Fruit fly (Drosophila melanogaster) whole organism, embryonic: Measurements from ENCODE around the gene Snx27.

ENCODE experiments used
- CG10366 ChIP-seq: fragments of 200-800 bp; sonication (Bioruptor generic); IDR thresholded peaks from 2 replicates; pipeline ENCODE4 v1.3.6; 2022; ENCODE audit warnings: missing biosample characterization, missing genetic modification characterization
- CG11093 ChIP-seq: fragments of 200-800 bp; sonication (Bioruptor generic); IDR thresholded peaks from 3 replicates; pipeline ENCODE4 v1.3.6; 2022; ENCODE audit warnings: missing biosample characterization, missing genetic modification characterization
- CG12071 ChIP-seq: fragments of 200-800 bp; sonication (Bioruptor generic); optimal IDR thresholded peaks from 3 replicates; lab custom pipeline; 2018; ENCODE audit warnings: missing biosample characterization, mild to moderate bottlenecking, missing genetic modification characterization
- CG12155 ChIP-seq: fragments of 200-800 bp; sonication (Bioruptor generic); optimal IDR thresholded peaks from 3 replicates; lab custom pipeline; 2016; ENCODE audit warnings: missing biosample characterization, missing genetic modification characterization
- CG12744 ChIP-seq: fragments of 200-800 bp; sonication (Bioruptor generic); optimal IDR thresholded peaks from 2 replicates; lab custom pipeline; 2016; ENCODE audit warnings: missing biosample characterization, missing genetic modification characterization
- CG14441 ChIP-seq: fragments of 200-800 bp; sonication (Bioruptor generic); IDR thresholded peaks from 2 replicates; pipeline ENCODE4 v1.3.6; 2022; ENCODE audit warnings: missing biosample characterization, missing genetic modification characterization
- CG15696 ChIP-seq: fragments of 200-800 bp; sonication (Bioruptor generic); optimal IDR thresholded peaks from 2 replicates; lab custom pipeline; 2019; ENCODE audit warnings: missing biosample characterization, mild to moderate bottlenecking, missing genetic modification characterization, moderate library complexity
- CG1647 ChIP-seq: fragments of 200-800 bp; sonication (Bioruptor generic); optimal IDR thresholded peaks from 3 replicates; lab custom pipeline; 2016; ENCODE audit warnings: missing biosample characterization, missing genetic modification characterization
- CG17361 ChIP-seq: fragments of 200-800 bp; sonication (Bioruptor generic); IDR thresholded peaks from 3 replicates; pipeline ENCODE4 v1.3.6; 2022; ENCODE audit warnings: missing biosample characterization, missing genetic modification characterization
- CG17385 ChIP-seq: fragments of 200-800 bp; sonication (Bioruptor generic); optimal IDR thresholded peaks from 3 replicates; lab custom pipeline; 2018; ENCODE audit warnings: missing biosample characterization, mild to moderate bottlenecking, missing genetic modification characterization
- CG18619 ChIP-seq: fragments of 200-800 bp; sonication (Bioruptor generic); optimal IDR thresholded peaks from 3 replicates; lab custom pipeline; 2017; ENCODE audit warnings: missing biosample characterization, mild to moderate bottlenecking, missing genetic modification characterization
- CG30403 ChIP-seq: fragments of 200-800 bp; sonication (Bioruptor generic); optimal IDR thresholded peaks from 3 replicates; lab custom pipeline; 2016; ENCODE audit warnings: missing biosample characterization, missing genetic modification characterization
- CG32532 ChIP-seq: fragments of 200-800 bp; sonication (Bioruptor generic); IDR thresholded peaks from 2 replicates; pipeline ENCODE4 v1.3.6; 2022; ENCODE audit warnings: missing biosample characterization, missing genetic modification characterization
- CG32772 ChIP-seq: fragments of 200-800 bp; sonication (Bioruptor generic); IDR thresholded peaks from 2 replicates; pipeline ENCODE4 v1.3.6; 2022; ENCODE audit warnings: missing biosample characterization, missing genetic modification characterization
- CG33213 ChIP-seq: fragments of 200-800 bp; sonication (Bioruptor generic); optimal IDR thresholded peaks from 3 replicates; lab custom pipeline; 2016; ENCODE audit warnings: missing biosample characterization, missing genetic modification characterization
- CG34376 ChIP-seq: fragments of 200-800 bp; sonication (Bioruptor generic); optimal IDR thresholded peaks from 2 replicates; lab custom pipeline; 2018; ENCODE audit warnings: missing biosample characterization, mild to moderate bottlenecking, missing genetic modification characterization
- CG34422 ChIP-seq: fragments of 200-800 bp; sonication (Bioruptor generic); IDR thresholded peaks from 3 replicates; pipeline ENCODE4 v1.3.6; 2022; ENCODE audit warnings: missing biosample characterization, missing genetic modification characterization
- CG42726 ChIP-seq: fragments of 200-800 bp; sonication (Bioruptor generic); IDR thresholded peaks from 2 replicates; pipeline ENCODE4 v1.3.6; 2022; ENCODE audit warnings: missing biosample characterization, missing genetic modification characterization; ENCODE audit not compliant: partially characterized antibody
- Dad ChIP-seq: fragments of 200-800 bp; sonication (Bioruptor generic); optimal IDR thresholded peaks from 3 replicates; lab custom pipeline; 2016; ENCODE audit warnings: missing biosample characterization, missing genetic modification characterization
- Deaf1 ChIP-seq: fragments of 200-800 bp; optimal IDR thresholded peaks from 3 replicates; lab custom pipeline; 2019; ENCODE audit warnings: missing biosample characterization, mild to moderate bottlenecking, missing genetic modification characterization, moderate library complexity
- Dfd ChIP-seq, 2 experiments: fragments of >200 bp; optimal IDR thresholded peaks; 2 replicates each; lab custom pipeline; 2017; ENCODE audit warnings: missing biosample characterization in 2 of 2, missing genetic modification characterization in 2 of 2
- Doc3 ChIP-seq: fragments of 200-800 bp; sonication (Bioruptor generic); IDR thresholded peaks from 3 replicates; pipeline ENCODE4 v1.3.6; 2022; ENCODE audit warnings: missing biosample characterization, missing genetic modification characterization; ENCODE audit not compliant: partially characterized antibody
- H2.0 ChIP-seq: fragments of 200-800 bp; sonication (Bioruptor generic); IDR thresholded peaks from 2 replicates; pipeline ENCODE4 v1.3.6; 2022; ENCODE audit warnings: missing biosample characterization, missing genetic modification characterization
- HLHmδ ChIP-seq: fragments of 200-800 bp; sonication (Bioruptor generic); optimal IDR thresholded peaks from 2 replicates; lab custom pipeline; 2018; ENCODE audit warnings: missing biosample characterization, mild to moderate bottlenecking, missing genetic modification characterization, moderate library complexity
- Meics ChIP-seq: fragments of 200-800 bp; sonication (Bioruptor generic); optimal IDR thresholded peaks from 2 replicates; lab custom pipeline; 2017; ENCODE audit warnings: missing biosample characterization, mild to moderate bottlenecking, missing genetic modification characterization
- Myb ChIP-seq: fragments of 200-800 bp; sonication (Bioruptor generic); optimal IDR thresholded peaks from 2 replicates; lab custom pipeline; 2016; ENCODE audit warnings: missing biosample characterization, missing genetic modification characterization
- Oli ChIP-seq: fragments of 200-800 bp; sonication (Bioruptor generic); optimal IDR thresholded peaks from 2 replicates; lab custom pipeline; 2018; ENCODE audit warnings: missing biosample characterization, mild to moderate bottlenecking, missing genetic modification characterization, moderate library complexity
- Rx ChIP-seq: fragments of 200-800 bp; sonication (Bioruptor generic); IDR thresholded peaks from 2 replicates; pipeline ENCODE4 v1.3.6; 2022; ENCODE audit warnings: missing biosample characterization, missing genetic modification characterization
- Scr ChIP-seq: fragments of 200-800 bp; sonication (Bioruptor generic); IDR thresholded peaks from 2 replicates; pipeline ENCODE4 v1.3.6; 2022; ENCODE audit warnings: missing biosample characterization, missing genetic modification characterization; ENCODE audit not compliant: partially characterized antibody
- Sox100B ChIP-seq: fragments of 200-800 bp; sonication (Bioruptor generic); optimal IDR thresholded peaks from 3 replicates; lab custom pipeline; 2018; ENCODE audit warnings: missing biosample characterization, mild to moderate bottlenecking, missing genetic modification characterization
- Tbp ChIP-seq: fragments of >200 bp; optimal IDR thresholded peaks from 2 replicates; lab custom pipeline; 2018; ENCODE audit warnings: missing biosample characterization, missing genetic modification characterization
- amos ChIP-seq: fragments of 200-800 bp; sonication (Bioruptor generic); IDR thresholded peaks from 2 replicates; pipeline ENCODE4 v1.3.6; 2022; ENCODE audit warnings: missing biosample characterization, missing genetic modification characterization; ENCODE audit not compliant: partially characterized antibody
- ash1 ChIP-seq: fragments of 200-800 bp; sonication (Bioruptor generic); optimal IDR thresholded peaks from 2 replicates; lab custom pipeline; 2018; ENCODE audit warnings: missing biosample characterization, mild to moderate bottlenecking, missing genetic modification characterization
- ato ChIP-seq: fragments of 200-800 bp; sonication (Bioruptor generic); IDR thresholded peaks from 2 replicates; pipeline ENCODE4 v1.3.6; 2022; ENCODE audit warnings: missing biosample characterization, missing genetic modification characterization; ENCODE audit not compliant: partially characterized antibody
- bowl ChIP-seq: fragments of 200-800 bp; sonication (Bioruptor generic); IDR thresholded peaks from 2 replicates; pipeline ENCODE4 v1.3.6; 2022; ENCODE audit warnings: missing biosample characterization, missing genetic modification characterization
- dimm ChIP-seq: fragments of 200-800 bp; sonication (Bioruptor generic); IDR thresholded peaks from 2 replicates; pipeline ENCODE4 v1.3.6; 2022; ENCODE audit warnings: missing biosample characterization, missing genetic modification characterization
- dpn ChIP-seq, 2 experiments: fragments of 200-800 bp; sonication (Bioruptor generic); optimal IDR thresholded peaks; 3 replicates each; lab custom pipeline; 2016; ENCODE audit warnings: missing biosample characterization in 2 of 2, missing genetic modification characterization in 2 of 2
- eve ChIP-seq, 2 experiments: fragments of >200 bp; optimal IDR thresholded peaks; 2 replicates each; lab custom pipeline; 2017; ENCODE audit warnings: missing biosample characterization in 2 of 2, missing genetic modification characterization in 2 of 2
- klu ChIP-seq: fragments of 200-800 bp; sonication (Bioruptor generic); IDR thresholded peaks from 2 replicates; pipeline ENCODE4 v1.3.6; 2022; ENCODE audit warnings: missing biosample characterization, missing genetic modification characterization
- lmd ChIP-seq: fragments of 200-800 bp; sonication (Bioruptor generic); IDR thresholded peaks from 2 replicates; pipeline ENCODE4 v1.3.6; 2022; ENCODE audit warnings: missing biosample characterization, missing genetic modification characterization
- maf-S ChIP-seq: fragments of 200-800 bp; sonication (Bioruptor generic); optimal IDR thresholded peaks from 2 replicates; lab custom pipeline; 2016; ENCODE audit warnings: missing biosample characterization, missing genetic modification characterization
- mirr ChIP-seq: fragments of 200-800 bp; sonication (Bioruptor generic); optimal IDR thresholded peaks from 3 replicates; lab custom pipeline; 2018; ENCODE audit warnings: missing biosample characterization, mild to moderate bottlenecking, missing genetic modification characterization
- pan ChIP-seq, 4 experiments: fragments of >200 bp in 3 of 4; fragments of 200-800 bp in 1 of 4; sonication (Bioruptor generic) in 1 of 4; optimal IDR thresholded peaks in 3 of 4; IDR thresholded peaks in 1 of 4; 2 replicates each; pipeline versions ENCODE4 v1.3.6 to Lab custom; 2017 to 2022; ENCODE audit warnings: missing biosample characterization in 2 of 4, missing genetic modification characterization in 2 of 4, mixed read lengths in 1 of 4
- pum ChIP-seq: fragments of 200-800 bp; sonication (Bioruptor generic); optimal IDR thresholded peaks from 2 replicates; lab custom pipeline; 2016; ENCODE audit warnings: missing biosample characterization, missing genetic modification characterization
- pzg ChIP-seq: fragments of 200-800 bp; sonication (Bioruptor generic); optimal IDR thresholded peaks from 3 replicates; lab custom pipeline; 2018; ENCODE audit warnings: missing biosample characterization, mild to moderate bottlenecking, missing genetic modification characterization, moderate library complexity
- slbo ChIP-seq: fragments of 200-800 bp; sonication (Bioruptor generic); IDR thresholded peaks from 2 replicates; pipeline ENCODE4 v1.3.6; 2022; ENCODE audit warnings: missing biosample characterization, missing genetic modification characterization
- ssp ChIP-seq: fragments of 200-800 bp; sonication (Bioruptor generic); IDR thresholded peaks from 2 replicates; pipeline ENCODE4 v1.3.6; 2022; ENCODE audit warnings: missing biosample characterization, missing genetic modification characterization
- tio ChIP-seq: fragments of 200-800 bp; sonication (Bioruptor generic); optimal IDR thresholded peaks from 2 replicates; lab custom pipeline; 2017; ENCODE audit warnings: missing biosample characterization, missing genetic modification characterization, inconsistent platforms
- ttk ChIP-seq: fragments of 200-800 bp; sonication (Bioruptor generic); IDR thresholded peaks from 2 replicates; pipeline ENCODE4 v2.1.2; 2022; ENCODE audit warnings: missing biosample characterization, missing genetic modification characterization
- wdn ChIP-seq: fragments of 200-800 bp; sonication (Bioruptor generic); IDR thresholded peaks from 2 replicates; pipeline ENCODE4 v1.3.6; 2022; ENCODE audit warnings: missing biosample characterization, missing genetic modification characterization

Gene Snx27

DNA sequence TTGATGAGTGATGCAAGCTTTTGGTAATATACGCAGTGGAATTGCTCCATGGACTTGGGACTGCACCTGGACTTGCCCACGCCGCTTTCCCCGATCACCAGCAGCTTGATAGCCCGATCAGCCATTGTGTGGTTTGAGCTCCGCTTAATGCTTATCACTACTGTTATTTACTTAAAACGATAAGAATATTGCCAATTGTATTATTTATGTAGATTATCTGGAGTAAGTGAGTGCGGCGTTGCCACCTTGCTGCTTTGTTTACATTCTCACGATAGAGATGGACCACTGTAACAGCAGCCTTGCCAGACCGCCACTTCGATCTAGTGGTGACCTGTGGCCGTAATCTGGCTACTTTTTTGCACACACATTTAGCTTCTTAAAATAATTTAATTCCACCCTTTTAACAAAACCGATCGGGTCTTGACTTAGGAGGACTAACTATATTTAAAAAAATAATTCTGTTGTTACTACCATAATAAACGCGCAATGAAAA, 66.2 kb downstream of the Snx27 start, which contains the start of gene Rab18 (continued):
- TF ChIP-seq ash1 (GFP tag; lab: Kevin White, UChicago) (no peak), Meics (GFP tag; lab: Kevin White, UChicago) (no peak), maf-S (no peak), CG34376 (no peak), CG14441 (GFP tag; lab: Robert Waterston, UW) (peak; percentile 37; the same call in 1 of the 2 replicates), CG12071 (no peak), Dad (GFP tag; lab: Kevin White, UChicago) (peak; percentile 13), CG18619 (GFP tag; lab: Kevin White, UChicago) (no peak), dimm (no peak), ato (0 out of 2 replicates have a peak, but pooled peaks have one; percentile 14), CG30403 (peak; percentile 27), Scr (GFP tag; lab: Robert Waterston, UW) (peak; percentile 37), klu (no peak), H2.0 (GFP tag; lab: Robert Waterston, UW) (peak; percentile 13; the same call in 1 of the 2 replicates), CG42726 (GFP tag; lab: Robert Waterston, UW) (no peak), pzg (peak; percentile 62), CG12155 (peak; percentile 34), Deaf1 (no peak), ttk (GFP tag; lab: Robert Waterston, UW) (peak; percentile 40; the same call in 1 of the 2 replicates), pan (optimal IDR thresholded peaks at IDR 0.05; lab: Kevin White, UChicago) (no peak), pan (GFP tag; optimal IDR thresholded peaks at IDR 0.05 in 1 of 2, IDR thresholded peaks at IDR 0.05 in 1 of 2) (peak in 1 of 2 experiments; percentile 53), wdn (GFP tag; lab: Robert Waterston, UW) (no peak), Tbp (GFP tag; lab: Kevin White, UChicago) (no peak), eve (GFP tag; optimal IDR thresholded peaks at IDR 0.05; lab: Kevin White, UChicago) (no peak), HLHmδ (peak; percentile 14), CG10366 (peak; percentile 17; the same call in 1 of the 2 replicates), CG32532 (GFP tag; lab: Robert Waterston, UW) (peak; percentile 36; the same call in 1 of the 2 replicates), Sox100B (GFP tag; lab: Kevin White, UChicago) (no peak), CG12744 (GFP tag; lab: Kevin White, UChicago) (no peak), lmd (peak; percentile 17; the same call in 1 of the 2 replicates), Dfd (GFP tag; optimal IDR thresholded peaks at IDR 0.05; lab: Kevin White, UChicago) (no peak), ssp (GFP tag; lab: Robert Waterston, UW) (peak; percentile 60), tio (GFP tag; lab: Kevin White, UChicago) (no peak), CG11093 (GFP tag; lab: Robert Waterston, UW) (peak; percentile 14; the same call in 1 of the 3 replicates), CG17361 (GFP tag; lab: Robert Waterston, UW) (peak; percentile 9; the same call in 1 of the 3 replicates), Oli (tag; lab: Kevin White, UChicago) (no peak), CG17385 (GFP tag; lab: Kevin White, UChicago) (no peak), amos (GFP tag; lab: Robert Waterston, UW) (peak; percentile 66), CG1647 (GFP tag; lab: Kevin White, UChicago) (peak; percentile 26), mirr (GFP tag; lab: Kevin White, UChicago) (no peak), slbo (peak; percentile 77), Myb (no peak), bowl (GFP tag; lab: Robert Waterston, UW) (no peak), Doc3 (GFP tag; lab: Robert Waterston, UW) (no peak), dpn (GFP tag; optimal IDR thresholded peaks at IDR 0.05; lab: Kevin White, UChicago) (peak; percentile 3 to 35), CG33213 (GFP tag; lab: Kevin White, UChicago) (peak; percentile 38), CG32772 (no peak), CG34422 (GFP tag; lab: Robert Waterston, UW) (peak; percentile 53; the same call in 1 of the 3 replicates), pum (GFP tag; lab: Kevin White, UChicago) (peak; percentile 27), Rx (GFP tag; lab: Robert Waterston, UW) (peak; percentile 7; the same call in 1 of the 2 replicates), CG15696 (tag; lab: Kevin White, UChicago) (no peak)
